Worm (Caenorhabditis elegans): ENCODE measurements around the gene pptr-1.

The pptr-1 gene

ce11 chrV:16390655-16391054 lies 33.3 kb downstream of the pptr-1 start, which contains the start of gene gst-44:
TSS of gene gst-44 (plus strand) at chrV:16390891.
- TF ChIP-seq flt-1 (GFP tag; IDR thresholded peaks at IDR 0.05) (no peak), ceh-36 (tag; optimal IDR thresholded peaks at IDR 0.05) (no peak)

ce11 chrV:16393728-16394127 lies 36.4 kb downstream of the pptr-1 start, which contains the start of gene srd-63:
TSS of gene srd-63 (minus strand) at chrV:16393828.
- TF ChIP-seq ceh-13 (GFP tag; optimal IDR thresholded peaks at IDR 0.05) (no peak), tbx-11 (GFP tag; IDR thresholded peaks at IDR 0.05) (no peak), F13C5.2 (tag; optimal IDR thresholded peaks at IDR 0.05) (no peak), hmbx-1 (tag; optimal IDR thresholded peaks at IDR 0.05) (no peak), aly-1 (tag; optimal IDR thresholded peaks at IDR 0.05) (no peak), tbx-37 (GFP tag; conservative IDR thresholded peaks at IDR 0.05) (no peak), ceh-36 (tag; optimal IDR thresholded peaks at IDR 0.05) (no peak), tra-4 (tag; optimal IDR thresholded peaks at IDR 0.05) (no peak), ets-7 (tag; optimal IDR thresholded peaks at IDR 0.05) (no peak), flt-1 (GFP tag; IDR thresholded peaks at IDR 0.05) (no peak), sea-1 (GFP tag; conservative IDR thresholded peaks at IDR 0.05) (no peak), pes-1 (GFP tag; IDR thresholded peaks at IDR 0.05) (no peak), B0310.2 (tag; optimal IDR thresholded peaks at IDR 0.05) (no peak), hmg-4 (GFP tag; optimal IDR thresholded peaks at IDR 0.05) (no peak), ama-1 (optimal IDR thresholded peaks at IDR 0.05) (no peak), hnd-1 (tag; optimal IDR thresholded peaks at IDR 0.05) (no peak), scrt-1 (GFP tag; IDR thresholded peaks at IDR 0.05) (no peak)

- TF ChIP-seq hnd-1 (tag; optimal IDR thresholded peaks at IDR 0.05) (no peak), tra-4 (tag; optimal IDR thresholded peaks at IDR 0.05) (no peak), B0310.2 (tag; optimal IDR thresholded peaks at IDR 0.05) (no peak), tbx-37 (GFP tag; conservative IDR thresholded peaks at IDR 0.05) (no peak), aly-1 (tag; optimal IDR thresholded peaks at IDR 0.05) (no peak), hmbx-1 (tag; optimal IDR thresholded peaks at IDR 0.05) (no peak), ceh-36 (tag; optimal IDR thresholded peaks at IDR 0.05) (no peak), ceh-13 (GFP tag; optimal IDR thresholded peaks at IDR 0.05) (no peak), ama-1 (optimal IDR thresholded peaks at IDR 0.05) (no peak), sea-1 (GFP tag; conservative IDR thresholded peaks at IDR 0.05) (no peak), hmg-4 (GFP tag; optimal IDR thresholded peaks at IDR 0.05) (no peak), scrt-1 (GFP tag; IDR thresholded peaks at IDR 0.05) (no peak), F13C5.2 (tag; optimal IDR thresholded peaks at IDR 0.05) (no peak), ets-7 (tag; optimal IDR thresholded peaks at IDR 0.05) (no peak)
Measured at ce11 chrV:16395131-16395530, 37.8 kb downstream of the pptr-1 start, which contains the start of gene F13A7.11. TSS of gene F13A7.11 (minus strand) at chrV:16395304.

ce11 chrV:16395739-16396138 lies 38.4 kb downstream of the pptr-1 start, which contains the start of gene F13A7.12:
TSS of gene F13A7.12 (plus strand) at chrV:16396039.
- no peak for TF ChIP-seq scrt-1 (GFP tag; IDR thresholded peaks at IDR 0.05)

ce11 chrV:16399388-16399787 lies 42.1 kb downstream of the pptr-1 start, which contains the start of gene sre-36:
TSS of gene sre-36 (plus strand) at chrV:16399688.
- TF ChIP-seq ceh-36 (tag; optimal IDR thresholded peaks at IDR 0.05) (no peak), B0310.2 (tag; optimal IDR thresholded peaks at IDR 0.05) (no peak), hmg-4 (GFP tag; optimal IDR thresholded peaks at IDR 0.05) (no peak), ceh-13 (GFP tag; optimal IDR thresholded peaks at IDR 0.05) (no peak), pes-1 (GFP tag; IDR thresholded peaks at IDR 0.05) (no peak), tbx-11 (GFP tag; IDR thresholded peaks at IDR 0.05) (no peak), tra-4 (tag; optimal IDR thresholded peaks at IDR 0.05) (no peak), flt-1 (GFP tag; IDR thresholded peaks at IDR 0.05) (no peak), hnd-1 (tag; optimal IDR thresholded peaks at IDR 0.05) (no peak), hmbx-1 (tag; optimal IDR thresholded peaks at IDR 0.05) (no peak), aly-1 (tag; optimal IDR thresholded peaks at IDR 0.05) (no peak), ama-1 (optimal IDR thresholded peaks at IDR 0.05) (no peak), scrt-1 (GFP tag; IDR thresholded peaks at IDR 0.05) (no peak), ets-7 (tag; optimal IDR thresholded peaks at IDR 0.05) (no peak), tbx-37 (GFP tag; conservative IDR thresholded peaks at IDR 0.05) (no peak), F13C5.2 (tag; optimal IDR thresholded peaks at IDR 0.05) (no peak), sea-1 (GFP tag; conservative IDR thresholded peaks at IDR 0.05) (no peak)

- TF ChIP-seq tbx-37 (GFP tag; conservative IDR thresholded peaks at IDR 0.05) (peak; percentile 84), aly-1 (tag; optimal IDR thresholded peaks at IDR 0.05) (no peak), pes-1 (GFP tag; IDR thresholded peaks at IDR 0.05) (peak; percentile 64), tbx-11 (GFP tag; IDR thresholded peaks at IDR 0.05) (no peak), hmg-4 (GFP tag; optimal IDR thresholded peaks at IDR 0.05) (peak; percentile 19)
Measured at ce11 chrV:16401519-16401918, 44.2 kb downstream of the pptr-1 start, which contains the start of gene F13A7.14. TSS of gene F13A7.14 (plus strand) at chrV:16401891.

- TF ChIP-seq tbx-11 (GFP tag; IDR thresholded peaks at IDR 0.05) (no peak), flt-1 (GFP tag; IDR thresholded peaks at IDR 0.05) (no peak), hnd-1 (tag; optimal IDR thresholded peaks at IDR 0.05) (no peak), ceh-36 (tag; optimal IDR thresholded peaks at IDR 0.05) (no peak)
Measured at ce11 chrV:16403974-16404373, 46.7 kb downstream of the pptr-1 start, which contains the start of gene syp-1. TSS of gene syp-1 (plus strand) at chrV:16404274.

ce11 chrV:16405366-16405765 lies 48.0 kb downstream of the pptr-1 start:
- no peak for TF ChIP-seq F13C5.2 (tag; optimal IDR thresholded peaks at IDR 0.05)
- TF ChIP-seq ceh-36 (tag; optimal IDR thresholded peaks at IDR 0.05), result no peak
- TF ChIP-seq scrt-1 (GFP tag; IDR thresholded peaks at IDR 0.05), result no peak
- TF ChIP-seq B0310.2 (tag; optimal IDR thresholded peaks at IDR 0.05), result no peak
- TF ChIP-seq tbx-37 (GFP tag; conservative IDR thresholded peaks at IDR 0.05), result no peak
- TF ChIP-seq ceh-13 (GFP tag; optimal IDR thresholded peaks at IDR 0.05), result no peak
- no peak for TF ChIP-seq sea-1 (GFP tag; conservative IDR thresholded peaks at IDR 0.05)
- TF ChIP-seq hnd-1 (tag; optimal IDR thresholded peaks at IDR 0.05), result no peak
- no peak for TF ChIP-seq tra-4 (tag; optimal IDR thresholded peaks at IDR 0.05)
- TF ChIP-seq ama-1 (optimal IDR thresholded peaks at IDR 0.05), result no peak
- no peak for TF ChIP-seq ets-7 (tag; optimal IDR thresholded peaks at IDR 0.05)
- no peak for TF ChIP-seq flt-1 (GFP tag; IDR thresholded peaks at IDR 0.05)
- TF ChIP-seq aly-1 (tag; optimal IDR thresholded peaks at IDR 0.05), result no peak
